Worm (Caenorhabditis elegans) whole organism, L2 larva: ENCODE data around the gene rol-8.

ENCODE experiments used
- R02D3.7 ChIP-seq: fragments of 150-350 bp; optimal IDR thresholded peaks from 2 replicates; lab custom pipeline; 2014; ENCODE audit warnings: missing biosample characterization, missing genetic modification characterization
- ceh-16 ChIP-seq: fragments of 150-350 bp; optimal IDR thresholded peaks from 2 replicates; lab custom pipeline; 2014; ENCODE audit warnings: missing biosample characterization, missing genetic modification characterization
- mdl-1 ChIP-seq, 2 experiments: fragments of 150-350 bp in 1 of 2; sonication (generic microtip) in 1 of 2; optimal IDR thresholded peaks; 2 replicates each; lab custom pipeline; 2017; ENCODE audit warnings: missing biosample characterization in 2 of 2, missing genetic modification characterization in 2 of 2
- nhr-11 ChIP-seq: fragments of 150-350 bp; optimal IDR thresholded peaks from 2 replicates; lab custom pipeline; 2014; ENCODE audit warnings: missing biosample characterization, missing genetic modification characterization

- TF ChIP-seq nhr-11 (tag; lab: Kevin White, UChicago): no peak
- no peak for TF ChIP-seq R02D3.7
- peak; percentile 44 for TF ChIP-seq ceh-16
- TF ChIP-seq mdl-1 (tag; optimal IDR thresholded peaks at IDR 0.05; lab: Kevin White, UChicago): no peak
These were observed 9.5 kb upstream of the rol-8 start, which contains the start of gene wrt-10 for ce11 chrII:7534369-7534768.
